Worm (Caenorhabditis elegans) whole organism, L4 larva: ENCODE results near the gene Y41D4B.4.
A peak's percentile ranks its signal among the peaks of the same experiment; 100 is the strongest.

Source experiments
- D1046.2 ChIP-seq: fragments of 200-800 bp; sonication (Bioruptor generic); IDR thresholded peaks from 2 replicates; pipeline ENCODE4 v1.3.6; 2022; ENCODE audit warnings: missing genetic modification characterization, missing compliant biosample characterization
- F10B5.3 ChIP-seq: sonication (generic microtip); optimal IDR thresholded peaks from 2 replicates; lab custom pipeline; 2016; ENCODE audit warnings: mild to moderate bottlenecking, missing genetic modification characterization, missing compliant biosample characterization
- F26F4.8 ChIP-seq: fragments of 200-800 bp; sonication (Bioruptor generic); conservative IDR thresholded peaks from 2 replicates; pipeline ENCODE4 v1.3.6; 2022; ENCODE audit warnings: missing genetic modification characterization, missing compliant biosample characterization
- F37D6.2 ChIP-seq: sonication (generic microtip); optimal IDR thresholded peaks from 2 replicates; lab custom pipeline; 2016; ENCODE audit warnings: mild to moderate bottlenecking, missing genetic modification characterization, missing compliant biosample characterization
- F44E2.7 ChIP-seq: fragments of 200-800 bp; sonication (Bioruptor generic); IDR thresholded peaks from 2 replicates; pipeline ENCODE4 v2.1.2; 2022; ENCODE audit warnings: missing genetic modification characterization, missing compliant biosample characterization
- R02D3.7 ChIP-seq: fragments of 150-350 bp; sonication (generic microtip); optimal IDR thresholded peaks from 3 replicates; lab custom pipeline; 2014; ENCODE audit warnings: missing biosample characterization, missing genetic modification characterization
- T20F7.1 ChIP-seq: fragments of 200-800 bp; sonication (Bioruptor generic); optimal IDR thresholded peaks from 2 replicates; lab custom pipeline; 2018; ENCODE audit warnings: mild to moderate bottlenecking, missing genetic modification characterization, missing compliant biosample characterization
- Y105C5A.15 ChIP-seq: fragments of 200-800 bp; sonication (Bioruptor generic); IDR thresholded peaks from 2 replicates; pipeline ENCODE4 v1.3.6; 2022; ENCODE audit warnings: missing genetic modification characterization, missing compliant biosample characterization
- Y48G9A.11 ChIP-seq: fragments of 200-800 bp; sonication (Bioruptor generic); IDR thresholded peaks from 2 replicates; pipeline ENCODE4 v1.3.6; 2022; ENCODE audit warnings: missing genetic modification reagents, missing genetic modification characterization, missing compliant biosample characterization
- Y75B8A.6 ChIP-seq: fragments of 200-800 bp; sonication (Bioruptor generic); IDR thresholded peaks from 2 replicates; pipeline ENCODE4 v1.3.6; 2022; ENCODE audit warnings: missing genetic modification reagents, missing genetic modification characterization, missing compliant biosample characterization
- ZK337.2 ChIP-seq: fragments of 200-800 bp; sonication (Bioruptor generic); IDR thresholded peaks from 2 replicates; pipeline ENCODE4 v1.3.6; 2022; ENCODE audit warnings: missing genetic modification reagents, missing genetic modification characterization, missing compliant biosample characterization
- attf-4 ChIP-seq: sonication (generic microtip); optimal IDR thresholded peaks from 3 replicates; lab custom pipeline; 2017; ENCODE audit warnings: missing biosample characterization, missing genetic modification characterization
- cey-2 ChIP-seq: sonication (generic microtip); optimal IDR thresholded peaks from 3 replicates; lab custom pipeline; 2017; ENCODE audit warnings: missing genetic modification characterization, mild to moderate bottlenecking, missing compliant biosample characterization, antibody characterized with exemption, borderline replicate concordance; ENCODE audit not compliant: insufficient read depth
- daf-12 ChIP-seq: fragments of 150-350 bp; optimal IDR thresholded peaks from 2 replicates; lab custom pipeline; 2014; ENCODE audit warnings: missing biosample characterization, missing genetic modification reagents, missing genetic modification characterization
- dmd-6 ChIP-seq: fragments of 200-800 bp; sonication (Bioruptor generic); IDR thresholded peaks from 2 replicates; pipeline ENCODE4 v1.3.6; 2022; ENCODE audit warnings: missing genetic modification reagents, missing genetic modification characterization, missing compliant biosample characterization
- dmd-8 ChIP-seq: fragments of 200-800 bp; sonication (Bioruptor generic); IDR thresholded peaks from 2 replicates; pipeline ENCODE4 v1.3.6; 2022; ENCODE audit warnings: missing genetic modification characterization, missing compliant biosample characterization
- dmd-9 ChIP-seq: fragments of 200-800 bp; sonication (Bioruptor generic); IDR thresholded peaks from 2 replicates; pipeline ENCODE4 v1.3.6; 2022; ENCODE audit warnings: missing genetic modification reagents, missing genetic modification characterization, missing compliant biosample characterization
- duxl-1 ChIP-seq: sonication (generic microtip); optimal IDR thresholded peaks from 2 replicates; lab custom pipeline; 2016; ENCODE audit warnings: mild to moderate bottlenecking, missing genetic modification characterization, moderate library complexity, missing compliant biosample characterization; ENCODE audit not compliant: poor library complexity
- dve-1 ChIP-seq: sonication (generic microtip); optimal IDR thresholded peaks from 2 replicates; lab custom pipeline; 2017; ENCODE audit warnings: antibody characterized with exemption, mild to moderate bottlenecking, missing genetic modification characterization, missing compliant biosample characterization; ENCODE audit not compliant: insufficient read depth
- jun-1 ChIP-seq: fragments of 150-350 bp; optimal IDR thresholded peaks from 2 replicates; lab custom pipeline; 2014; ENCODE audit warnings: missing biosample characterization, missing genetic modification reagents, missing genetic modification characterization
- lin-13 ChIP-seq: fragments of 150-350 bp; optimal IDR thresholded peaks from 2 replicates; lab custom pipeline; 2014; ENCODE audit warnings: missing biosample characterization, missing genetic modification reagents, missing genetic modification characterization
- lin-29 ChIP-seq: fragments of 200-800 bp; sonication (Bioruptor generic); IDR thresholded peaks from 2 replicates; pipeline ENCODE4 v1.3.6; 2022; ENCODE audit warnings: missing genetic modification reagents, missing genetic modification characterization, missing compliant biosample characterization
- madf-5 ChIP-seq, 2 experiments: fragments of 200-800 bp; sonication (Bioruptor generic); IDR thresholded peaks; 2 replicates each; pipeline ENCODE4 v1.3.6; 2022; ENCODE audit warnings: missing compliant biosample characterization in 2 of 2, missing genetic modification characterization in 2 of 2
- madf-9 ChIP-seq: fragments of 200-800 bp; sonication (Bioruptor generic); conservative IDR thresholded peaks from 2 replicates; pipeline ENCODE4 v1.3.6; 2022; ENCODE audit warnings: missing genetic modification reagents, missing genetic modification characterization, missing compliant biosample characterization
- mep-1 ChIP-seq: fragments of 150-350 bp; sonication (generic microtip); optimal IDR thresholded peaks from 3 replicates; lab custom pipeline; 2014; ENCODE audit warnings: missing biosample characterization, missing genetic modification characterization
- nhr-111 ChIP-seq: fragments of 200-800 bp; sonication (Bioruptor generic); optimal IDR thresholded peaks from 2 replicates; lab custom pipeline; 2018; ENCODE audit warnings: mild to moderate bottlenecking, missing genetic modification characterization, missing compliant biosample characterization
- nhr-28 ChIP-seq: fragments of 150-350 bp; optimal IDR thresholded peaks from 2 replicates; lab custom pipeline; 2014; ENCODE audit warnings: missing biosample characterization, missing genetic modification characterization
- nhr-41 ChIP-seq: fragments of 200-800 bp; sonication (Bioruptor generic); IDR thresholded peaks from 2 replicates; pipeline ENCODE4 v1.3.6; 2022; ENCODE audit warnings: missing genetic modification reagents, missing genetic modification characterization, missing compliant biosample characterization
- nhr-42 ChIP-seq: fragments of 200-800 bp; sonication (Bioruptor generic); IDR thresholded peaks from 2 replicates; pipeline ENCODE4 v1.3.6; 2022; ENCODE audit warnings: missing genetic modification characterization, missing compliant biosample characterization
- nhr-48 ChIP-seq: sonication (generic microtip); optimal IDR thresholded peaks from 2 replicates; lab custom pipeline; 2016; ENCODE audit warnings: mild to moderate bottlenecking, missing genetic modification characterization, missing compliant biosample characterization
- nhr-6 ChIP-seq: fragments of 150-350 bp; optimal IDR thresholded peaks from 2 replicates; lab custom pipeline; 2014; ENCODE audit warnings: missing biosample characterization, missing genetic modification characterization
- nhr-77 ChIP-seq: fragments of 150-350 bp; optimal IDR thresholded peaks from 2 replicates; lab custom pipeline; 2014; ENCODE audit warnings: missing biosample characterization, missing genetic modification characterization
- rbr-2 ChIP-seq: sonication (generic microtip); optimal IDR thresholded peaks from 2 replicates; lab custom pipeline; 2016; ENCODE audit warnings: missing genotype, missing genetic modification characterization, missing compliant biosample characterization
- saeg-2 ChIP-seq: fragments of 200-800 bp; sonication (Bioruptor generic); IDR thresholded peaks from 2 replicates; pipeline ENCODE4 v1.3.6; 2022; ENCODE audit warnings: missing genetic modification reagents, missing genetic modification characterization, missing compliant biosample characterization
- set-16 ChIP-seq: fragments of 200-800 bp; sonication (Bioruptor generic); IDR thresholded peaks from 2 replicates; pipeline ENCODE4 v1.3.6; 2022; ENCODE audit warnings: missing genetic modification reagents, missing genetic modification characterization, missing compliant biosample characterization
- spr-1 ChIP-seq: sonication (generic microtip); optimal IDR thresholded peaks from 2 replicates; lab custom pipeline; 2016; ENCODE audit warnings: mild to moderate bottlenecking, missing genetic modification characterization, missing compliant biosample characterization
- tag-97 ChIP-seq: fragments of 200-800 bp; sonication (Bioruptor generic); IDR thresholded peaks from 2 replicates; pipeline ENCODE4 v1.3.6; 2022; ENCODE audit warnings: missing genetic modification characterization, missing compliant biosample characterization
- unc-62 ChIP-seq, 3 experiments: fragments of 150-350 bp in 1 of 3; sonication (generic microtip); optimal IDR thresholded peaks in 2 of 3; peaks in 1 of 3; 1 replicate in 1 of 3; 2 replicates in 2 of 3; lab custom pipeline; 2014 to 2017; ENCODE audit warnings: missing biosample characterization in 3 of 3, missing genetic modification characterization in 3 of 3, missing genetic modification reagents in 3 of 3, missing genotype in 1 of 3
- zfp-2 ChIP-seq: sonication (generic microtip); optimal IDR thresholded peaks from 2 replicates; lab custom pipeline; 2016; ENCODE audit warnings: mild to moderate bottlenecking, missing genetic modification characterization, missing compliant biosample characterization

The Y41D4B.4 gene

ce11 chrIV:1624447-1624846, 35.5 kb upstream of the Y41D4B.4 start:
- TF ChIP-seq mep-1 (tag; lab: Kevin White, UChicago) (peak; percentile 10), D1046.2 (GFP tag; lab: Robert Waterston, UW) (no peak), nhr-111 (GFP tag; lab: Kevin White, UChicago) (no peak), nhr-28 (peak; percentile 100), lin-13 (GFP tag; lab: Kevin White, UChicago) (peak; percentile 76), attf-4 (tag; lab: Kevin White, UChicago) (no peak), nhr-77 (tag; lab: Kevin White, UChicago) (peak; percentile 55)

DNA sequence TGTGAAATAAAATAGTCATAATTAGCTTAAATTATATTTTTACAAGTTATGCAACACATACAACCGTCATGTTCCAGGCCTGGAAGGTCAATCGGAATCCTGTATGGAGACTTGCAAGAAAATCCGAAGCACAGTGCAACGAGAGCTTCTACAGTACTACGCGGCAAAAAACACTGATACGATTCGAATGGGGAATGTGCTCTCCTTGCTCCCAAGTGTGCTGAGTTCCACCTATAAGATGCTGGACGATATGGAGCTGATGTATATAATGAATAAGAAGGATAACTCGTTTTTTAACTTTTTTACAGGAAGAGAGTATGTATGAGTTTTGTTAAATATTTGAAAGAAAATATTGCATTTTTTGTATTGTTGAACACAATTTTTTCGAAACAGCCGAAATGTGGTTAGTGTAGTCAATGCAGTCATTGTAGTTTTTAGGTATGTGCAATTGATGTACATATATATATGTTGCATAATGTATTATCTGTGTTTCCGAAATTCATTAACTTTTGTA, 33.5 kb upstream of the Y41D4B.4 start, which contains the start of gene nhr-146:
TSS of gene nhr-146 (plus strand) at position 464 of the 514 bp plus-strand sequence.
- no peak for TF ChIP-seq dmd-6 (GFP tag; lab: Robert Waterston, UW)
- TF ChIP-seq unc-62 (GFP tag; optimal IDR thresholded peaks at IDR 0.05 in 1 of 2; lab: Kevin White, UChicago): peak in 1 of 2 experiments; percentile 91
- no peak for TF ChIP-seq unc-62 (tag; optimal IDR thresholded peaks at IDR 0.05; lab: Kevin White, UChicago)

DNA sequence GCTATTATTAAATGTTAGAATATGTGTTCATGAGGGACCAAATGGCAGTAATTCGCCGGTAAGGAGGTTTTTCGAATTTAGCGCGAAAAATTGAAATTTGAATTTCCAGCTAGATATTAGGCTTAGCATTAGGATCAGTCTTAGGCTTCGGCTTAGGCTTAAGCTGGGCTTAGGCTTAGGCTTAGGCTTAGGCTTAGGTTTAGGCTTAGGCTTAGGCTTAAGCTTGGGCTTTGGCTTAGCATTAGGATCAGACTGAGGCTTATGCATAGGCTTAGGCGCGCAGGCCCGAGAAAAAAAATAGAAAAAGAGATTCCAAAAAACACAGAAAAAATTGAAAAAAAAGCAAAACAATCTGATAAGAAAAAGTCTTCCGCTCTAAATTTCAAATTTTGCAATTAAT, 31.6 kb upstream of the Y41D4B.4 start:
- no peak for TF ChIP-seq D1046.2 (GFP tag; lab: Robert Waterston, UW)
- no peak for TF ChIP-seq daf-12 (tag; lab: Kevin White, UChicago)
- no peak for TF ChIP-seq F26F4.8 (GFP tag; lab: Robert Waterston, UW)
- no peak for TF ChIP-seq saeg-2 (GFP tag; lab: Robert Waterston, UW)
- no peak for TF ChIP-seq tag-97 (GFP tag; lab: Robert Waterston, UW)
- no peak for TF ChIP-seq R02D3.7 (tag; lab: Kevin White, UChicago)
- TF ChIP-seq spr-1: no peak
- no peak for TF ChIP-seq rbr-2 (tag; lab: Kevin White, UChicago)
- no peak for TF ChIP-seq nhr-77 (tag; lab: Kevin White, UChicago)
- no peak for TF ChIP-seq dmd-9 (GFP tag; lab: Robert Waterston, UW)
- no peak for TF ChIP-seq F10B5.3 (tag; lab: Kevin White, UChicago)
- TF ChIP-seq F37D6.2: no peak
- no peak for TF ChIP-seq nhr-28
- TF ChIP-seq jun-1 (tag; lab: Kevin White, UChicago): no peak

- TF ChIP-seq set-16 (peak; percentile 61), lin-29 (GFP tag; lab: Robert Waterston, UW) (no peak), Y48G9A.11 (GFP tag; lab: Robert Waterston, UW) (0 out of 2 replicates have a peak, but pooled peaks have one; percentile 16), T20F7.1 (GFP tag; lab: Kevin White, UChicago) (no peak)
- TF ChIP-seq, all 104 proteins: peak for 2
Measured at ce11 chrIV:1628730-1629129, 31.2 kb upstream of the Y41D4B.4 start.

DNA sequence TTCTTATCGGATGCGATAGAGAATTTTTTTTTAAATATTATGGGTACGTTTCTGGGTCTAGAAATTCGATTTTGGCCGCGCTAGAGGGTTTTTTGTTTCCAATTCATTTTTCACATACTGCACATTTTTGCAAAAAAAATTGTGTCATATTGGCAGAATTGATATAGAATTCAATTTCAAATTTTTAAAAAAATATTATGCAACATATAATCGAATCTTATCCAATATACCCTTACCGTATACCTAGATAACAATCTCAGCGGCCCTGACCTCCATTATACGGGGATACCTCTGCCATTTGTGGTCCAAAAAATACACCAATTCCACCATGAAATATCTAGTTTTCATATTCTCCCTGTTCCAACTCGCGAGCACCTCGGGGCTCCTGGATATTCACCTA, 28.3 kb upstream of the Y41D4B.4 start, which contains the start of gene cpg-24:
TSS of gene cpg-24 (plus strand) at position 301 of the 400 bp plus-strand sequence.
- TF ChIP-seq nhr-6: no peak
- TF ChIP-seq F44E2.7 (GFP tag; lab: Robert Waterston, UW): no peak
- TF ChIP-seq nhr-48: no peak
- TF ChIP-seq Y105C5A.15: no peak
- TF ChIP-seq tag-97 (GFP tag; lab: Robert Waterston, UW): no peak
- TF ChIP-seq Y75B8A.6 (GFP tag; lab: Robert Waterston, UW): no peak
- no peak for TF ChIP-seq dve-1 (tag; lab: Kevin White, UChicago)
- TF ChIP-seq madf-5 (GFP tag; IDR thresholded peaks at IDR 0.05; lab: Robert Waterston, UW): no peak
- no peak for TF ChIP-seq nhr-42 (GFP tag; lab: Robert Waterston, UW)
- TF ChIP-seq madf-9: no peak
- TF ChIP-seq nhr-41 (GFP tag; lab: Robert Waterston, UW): no peak
- TF ChIP-seq nhr-28: no peak
- TF ChIP-seq cey-2 (tag; lab: Kevin White, UChicago): no peak
- TF ChIP-seq dmd-6 (GFP tag; lab: Robert Waterston, UW): no peak
- TF ChIP-seq zfp-2 (tag; lab: Kevin White, UChicago): no peak
- no peak for TF ChIP-seq dmd-8
- no peak for TF ChIP-seq duxl-1 (tag; lab: Kevin White, UChicago)
- TF ChIP-seq F26F4.8 (GFP tag; lab: Robert Waterston, UW): no peak
- TF ChIP-seq spr-1: no peak
- TF ChIP-seq ZK337.2 (GFP tag; lab: Robert Waterston, UW): no peak
